Fruit fly (Drosophila melanogaster) whole organism, embryonic: Measurements from ENCODE around the gene CG43750.

Experiments used
- Abd-B ChIP-seq: fragments of 200-800 bp; sonication (Bioruptor generic); optimal IDR thresholded peaks from 2 replicates; lab custom pipeline; 2018; ENCODE audit warnings: missing biosample characterization, mild to moderate bottlenecking, missing genetic modification characterization, moderate library complexity
- Asciz ChIP-seq: fragments of 200-800 bp; sonication (Bioruptor generic); optimal IDR thresholded peaks from 2 replicates; lab custom pipeline; 2017; ENCODE audit warnings: missing biosample characterization, mild to moderate bottlenecking, missing genetic modification characterization, missing genetic modification reagents
- Atf-2 ChIP-seq: fragments of 200-800 bp; sonication (Bioruptor generic); optimal IDR thresholded peaks from 2 replicates; lab custom pipeline; 2016; ENCODE audit warnings: missing biosample characterization, missing genetic modification characterization
- C15 ChIP-seq: fragments of 200-800 bp; sonication (Bioruptor generic); IDR thresholded peaks from 3 replicates; pipeline ENCODE4 v1.3.6; 2022; ENCODE audit warnings: missing biosample characterization, missing genetic modification characterization
- CG10431 ChIP-seq: fragments of 200-800 bp; sonication (Bioruptor generic); optimal IDR thresholded peaks from 3 replicates; lab custom pipeline; 2018; ENCODE audit warnings: missing biosample characterization, mild to moderate bottlenecking, missing genetic modification characterization
- CG12659 ChIP-seq: fragments of 200-800 bp; sonication (Bioruptor generic); optimal IDR thresholded peaks from 3 replicates; lab custom pipeline; 2017; ENCODE audit warnings: mild to moderate bottlenecking, missing biosample characterization, missing genetic modification reagents, missing genetic modification characterization
- CG13123 ChIP-seq: fragments of 200-800 bp; sonication (Bioruptor generic); optimal IDR thresholded peaks from 2 replicates; lab custom pipeline; 2016; ENCODE audit warnings: missing biosample characterization, missing genetic modification characterization
- CG13775 ChIP-seq: fragments of 200-800 bp; sonication (Bioruptor generic); optimal IDR thresholded peaks from 3 replicates; lab custom pipeline; 2017; ENCODE audit warnings: missing biosample characterization, mild to moderate bottlenecking, missing genetic modification characterization
- CG14710 ChIP-seq: fragments of 200-800 bp; sonication (Bioruptor generic); optimal IDR thresholded peaks from 3 replicates; lab custom pipeline; 2019; ENCODE audit warnings: missing biosample characterization, mild to moderate bottlenecking, missing genetic modification characterization, moderate library complexity
- CG15269 ChIP-seq: fragments of 200-800 bp; sonication (Bioruptor generic); optimal IDR thresholded peaks from 2 replicates; lab custom pipeline; 2018; ENCODE audit warnings: missing biosample characterization, mild to moderate bottlenecking, missing genetic modification characterization, moderate library complexity
- CG1647 ChIP-seq: fragments of 200-800 bp; sonication (Bioruptor generic); optimal IDR thresholded peaks from 3 replicates; lab custom pipeline; 2016; ENCODE audit warnings: missing biosample characterization, missing genetic modification characterization
- CG1832 ChIP-seq: fragments of 200-800 bp; sonication (Bioruptor generic); optimal IDR thresholded peaks from 2 replicates; lab custom pipeline; 2017; ENCODE audit warnings: missing biosample characterization, mild to moderate bottlenecking, missing genetic modification characterization, inconsistent platforms
- CG18764 ChIP-seq: fragments of 200-800 bp; sonication (Bioruptor generic); optimal IDR thresholded peaks from 3 replicates; lab custom pipeline; 2016; ENCODE audit warnings: missing biosample characterization, missing genetic modification characterization
- CG2202 ChIP-seq: fragments of 200-800 bp; sonication (Bioruptor generic); optimal IDR thresholded peaks from 2 replicates; lab custom pipeline; 2018; ENCODE audit warnings: missing biosample characterization, mild to moderate bottlenecking, missing genetic modification characterization
- CG2875 ChIP-seq: fragments of 200-800 bp; sonication (Bioruptor generic); optimal IDR thresholded peaks from 2 replicates; lab custom pipeline; 2017; ENCODE audit warnings: missing biosample characterization, mild to moderate bottlenecking, missing genetic modification characterization, missing genetic modification reagents
- CG4282 ChIP-seq: fragments of 200-800 bp; sonication (Bioruptor generic); optimal IDR thresholded peaks from 2 replicates; lab custom pipeline; 2016; ENCODE audit warnings: missing biosample characterization, missing genetic modification characterization
- CG4707 ChIP-seq: fragments of 200-800 bp; sonication (Bioruptor generic); optimal IDR thresholded peaks from 2 replicates; lab custom pipeline; 2018; ENCODE audit warnings: missing biosample characterization, mild to moderate bottlenecking, missing genetic modification characterization, moderate library complexity
- CG5180 ChIP-seq: fragments of 200-800 bp; sonication (Bioruptor generic); optimal IDR thresholded peaks from 3 replicates; lab custom pipeline; 2017; ENCODE audit warnings: missing biosample characterization, missing genetic modification characterization, mild to moderate bottlenecking, moderate library complexity, missing genetic modification reagents
- CG5953 ChIP-seq: fragments of 200-800 bp; sonication (Bioruptor generic); IDR thresholded peaks from 2 replicates; pipeline ENCODE4 v1.3.6; 2022; ENCODE audit warnings: missing biosample characterization, missing genetic modification characterization
- CG7786 ChIP-seq: fragments of 200-800 bp; sonication (Bioruptor generic); optimal IDR thresholded peaks from 2 replicates; lab custom pipeline; 2016; ENCODE audit warnings: missing biosample characterization, missing genetic modification characterization
- CG7928 ChIP-seq: fragments of 200-800 bp; sonication (Bioruptor generic); optimal IDR thresholded peaks from 2 replicates; lab custom pipeline; 2017; ENCODE audit warnings: missing biosample characterization, mild to moderate bottlenecking, missing genetic modification characterization
- Fer1 ChIP-seq: fragments of 200-800 bp; sonication (Bioruptor generic); optimal IDR thresholded peaks from 2 replicates; lab custom pipeline; 2017; ENCODE audit warnings: missing biosample characterization, mild to moderate bottlenecking, missing genetic modification characterization
- HmgD ChIP-seq: fragments of 200-800 bp; sonication (Bioruptor generic); optimal IDR thresholded peaks from 3 replicates; lab custom pipeline; 2016; ENCODE audit warnings: missing biosample characterization, missing genetic modification characterization
- Hmr ChIP-seq: fragments of 200-800 bp; sonication (Bioruptor generic); optimal IDR thresholded peaks from 3 replicates; lab custom pipeline; 2017; ENCODE audit warnings: mild to moderate bottlenecking, missing biosample characterization, missing genetic modification reagents, missing genetic modification characterization
- NC2β ChIP-seq: fragments of 200-800 bp; sonication (Bioruptor generic); optimal IDR thresholded peaks from 2 replicates; lab custom pipeline; 2016; ENCODE audit warnings: missing biosample characterization, missing genetic modification characterization
- Neu2 ChIP-seq: fragments of 200-800 bp; sonication (Bioruptor generic); optimal IDR thresholded peaks from 3 replicates; lab custom pipeline; 2016; ENCODE audit warnings: missing biosample characterization, missing genetic modification characterization, borderline replicate concordance
- Sry-β ChIP-seq: fragments of 200-800 bp; sonication (Bioruptor generic); optimal IDR thresholded peaks from 2 replicates; lab custom pipeline; 2018; ENCODE audit warnings: missing biosample characterization, mild to moderate bottlenecking, missing genetic modification characterization, moderate library complexity
- Tbp ChIP-seq: fragments of >200 bp; optimal IDR thresholded peaks from 2 replicates; lab custom pipeline; 2018; ENCODE audit warnings: missing biosample characterization, missing genetic modification characterization
- aop ChIP-seq: fragments of 200-800 bp; sonication (Bioruptor generic); IDR thresholded peaks from 2 replicates; pipeline ENCODE4 v1.3.6; 2022; ENCODE audit warnings: missing biosample characterization, missing genetic modification characterization
- ase ChIP-seq: fragments of 200-800 bp; sonication (Bioruptor generic); IDR thresholded peaks from 3 replicates; pipeline ENCODE4 v1.3.6; 2022; ENCODE audit warnings: missing biosample characterization, missing genetic modification characterization
- bsh ChIP-seq, 2 experiments: fragments of 200-800 bp; sonication (Bioruptor generic); optimal IDR thresholded peaks; 2 replicates each; lab custom pipeline; 2017 to 2018; ENCODE audit warnings: mild to moderate bottlenecking in 2 of 2, missing biosample characterization in 2 of 2, missing genetic modification characterization in 2 of 2, moderate library complexity in 1 of 2
- exex ChIP-seq: fragments of 200-800 bp; sonication (Bioruptor generic); optimal IDR thresholded peaks from 4 replicates; lab custom pipeline; 2018; ENCODE audit warnings: missing biosample characterization, mild to moderate bottlenecking, missing genetic modification characterization, moderate library complexity
- kah ChIP-seq: fragments of 200-800 bp; sonication (Bioruptor generic); optimal IDR thresholded peaks from 2 replicates; lab custom pipeline; 2018; ENCODE audit warnings: missing biosample characterization, mild to moderate bottlenecking, missing genetic modification characterization
- klu ChIP-seq: fragments of 200-800 bp; sonication (Bioruptor generic); IDR thresholded peaks from 2 replicates; pipeline ENCODE4 v1.3.6; 2022; ENCODE audit warnings: missing biosample characterization, missing genetic modification characterization
- lov ChIP-seq, 2 experiments: fragments of 200-800 bp in 1 of 2; fragments of >200 bp in 1 of 2; sonication (Bioruptor generic) in 1 of 2; IDR thresholded peaks in 1 of 2; optimal IDR thresholded peaks in 1 of 2; 2 replicates in 1 of 2; 3 replicates in 1 of 2; pipeline versions ENCODE4 v1.3.6 to Lab custom; 2017 to 2022; ENCODE audit warnings: missing biosample characterization in 1 of 2, missing genetic modification characterization in 1 of 2
- mam ChIP-seq: fragments of 200-800 bp; sonication (Bioruptor generic); optimal IDR thresholded peaks from 3 replicates; lab custom pipeline; 2016; ENCODE audit warnings: missing biosample characterization, missing genetic modification characterization
- nerfin-2 ChIP-seq: fragments of 200-800 bp; sonication (Bioruptor generic); IDR thresholded peaks from 2 replicates; pipeline ENCODE4 v1.3.6; 2022; ENCODE audit warnings: missing biosample characterization, missing genetic modification characterization; ENCODE audit not compliant: partially characterized antibody
- oc ChIP-seq: fragments of 200-800 bp; sonication (Bioruptor generic); optimal IDR thresholded peaks from 2 replicates; lab custom pipeline; 2018; ENCODE audit warnings: missing biosample characterization, mild to moderate bottlenecking, missing genetic modification characterization, moderate library complexity
- pan ChIP-seq, 4 experiments: fragments of >200 bp in 3 of 4; fragments of 200-800 bp in 1 of 4; sonication (Bioruptor generic) in 1 of 4; optimal IDR thresholded peaks in 3 of 4; IDR thresholded peaks in 1 of 4; 2 replicates each; pipeline versions ENCODE4 v1.3.6 to Lab custom; 2017 to 2022; ENCODE audit warnings: missing biosample characterization in 2 of 4, missing genetic modification characterization in 2 of 4, mixed read lengths in 1 of 4
- pnt ChIP-seq: fragments of 200-800 bp; sonication (Bioruptor generic); optimal IDR thresholded peaks from 3 replicates; lab custom pipeline; 2016; ENCODE audit warnings: missing biosample characterization, missing genetic modification characterization
- scrt ChIP-seq: fragments of 200-800 bp; sonication (Bioruptor generic); optimal IDR thresholded peaks from 2 replicates; lab custom pipeline; 2018; ENCODE audit warnings: missing biosample characterization, mild to moderate bottlenecking, missing genetic modification characterization, moderate library complexity
- sd ChIP-seq: fragments of 200-800 bp; sonication (Bioruptor generic); optimal IDR thresholded peaks from 3 replicates; lab custom pipeline; 2018; ENCODE audit warnings: missing biosample characterization, mild to moderate bottlenecking, missing genetic modification characterization, moderate library complexity
- slbo ChIP-seq: fragments of 200-800 bp; sonication (Bioruptor generic); IDR thresholded peaks from 2 replicates; pipeline ENCODE4 v1.3.6; 2022; ENCODE audit warnings: missing biosample characterization, missing genetic modification characterization
- tio ChIP-seq: fragments of 200-800 bp; sonication (Bioruptor generic); optimal IDR thresholded peaks from 2 replicates; lab custom pipeline; 2017; ENCODE audit warnings: missing biosample characterization, missing genetic modification characterization, inconsistent platforms
- tup ChIP-seq: fragments of 200-800 bp; sonication (Bioruptor generic); optimal IDR thresholded peaks from 2 replicates; lab custom pipeline; 2016; ENCODE audit warnings: missing biosample characterization, mild to moderate bottlenecking, missing genetic modification characterization, moderate library complexity
- wek ChIP-seq: fragments of 200-800 bp; sonication (Bioruptor generic); optimal IDR thresholded peaks from 3 replicates; lab custom pipeline; 2018; ENCODE audit warnings: missing biosample characterization, mild to moderate bottlenecking, missing genetic modification characterization, moderate library complexity

Gene CG43750

DNA sequence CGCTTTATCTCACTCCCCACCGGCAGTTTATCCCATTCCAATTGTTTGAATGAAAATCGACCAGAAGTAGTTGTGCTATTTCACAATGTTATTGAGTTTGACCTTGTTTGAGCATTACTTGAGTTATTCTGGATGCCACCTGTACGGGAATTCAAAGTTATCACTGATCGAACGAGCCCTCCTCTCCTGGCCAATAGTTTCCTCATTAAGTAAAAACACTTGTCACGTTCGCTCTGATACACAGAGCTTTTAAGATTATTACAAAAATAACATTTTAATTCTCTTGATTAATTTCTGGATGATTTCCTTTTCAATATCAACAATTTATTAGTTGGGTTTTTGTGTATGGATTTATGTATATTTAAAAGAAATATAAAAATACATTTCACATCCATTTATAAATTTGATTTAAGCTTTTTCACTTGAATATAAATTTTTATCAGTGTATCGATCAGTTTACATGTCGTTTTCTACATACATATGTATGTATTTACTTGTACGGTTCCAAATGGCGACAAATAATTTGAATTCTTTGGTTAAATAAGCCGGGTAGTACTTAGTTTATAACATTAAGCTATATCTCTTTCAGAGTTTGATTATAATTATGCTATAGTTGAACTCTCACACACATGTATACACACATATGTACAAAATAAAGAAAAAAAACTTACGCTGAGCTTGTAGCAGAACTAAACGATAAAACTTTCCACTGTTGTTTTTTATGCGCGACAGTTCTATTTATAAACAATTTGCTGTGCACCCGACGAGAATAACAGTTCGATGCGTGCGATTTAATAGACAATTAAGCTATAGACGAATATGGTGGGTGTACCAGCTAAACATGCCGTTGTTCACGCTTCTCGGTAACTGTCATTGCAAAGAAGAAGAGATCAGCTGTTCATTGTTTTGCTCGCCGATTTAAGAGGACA is 16.4 kb downstream of the CG43750 start, which contains the start of the genes CG3609 and CG15390 (continued):
- TF ChIP-seq wek (GFP tag; lab: Kevin White, UChicago): peak; percentile 69
- peak; percentile 86 for TF ChIP-seq aop (GFP tag; lab: Robert Waterston, UW)
- no peak for TF ChIP-seq pan (optimal IDR thresholded peaks at IDR 0.05; lab: Kevin White, UChicago)
- TF ChIP-seq pan (GFP tag; optimal IDR thresholded peaks at IDR 0.05 in 1 of 2, IDR thresholded peaks at IDR 0.05 in 1 of 2): peak in 1 of 2 experiments; percentile 75
- peak; percentile 28 for TF ChIP-seq CG18764
- TF ChIP-seq tio (GFP tag; lab: Kevin White, UChicago): peak; percentile 23
- TF ChIP-seq CG12659 (GFP tag; lab: Kevin White, UChicago): peak; percentile 75
- peak; percentile 58 for TF ChIP-seq scrt (GFP tag; lab: Kevin White, UChicago)
- peak; percentile 64 for TF ChIP-seq CG10431
- TF ChIP-seq CG4707 (GFP tag; lab: Kevin White, UChicago): peak; percentile 76
- TF ChIP-seq mam (GFP tag; lab: Kevin White, UChicago): peak; percentile 89
- TF ChIP-seq lov (optimal IDR thresholded peaks at IDR 0.05; lab: Kevin White, UChicago): no peak
- TF ChIP-seq lov (GFP tag; IDR thresholded peaks at IDR 0.05; lab: Robert Waterston, UW): peak; percentile 30; the same call in 2 of the 3 replicates
- TF ChIP-seq CG13123 (GFP tag; lab: Kevin White, UChicago): peak; percentile 59
- no peak for TF ChIP-seq klu (GFP tag; lab: Robert Waterston, UW)
- TF ChIP-seq CG5180 (GFP tag; lab: Kevin White, UChicago): no peak
- TF ChIP-seq Atf-2: peak; percentile 80
- peak; percentile 85 for TF ChIP-seq CG1647
- peak; percentile 58 for TF ChIP-seq oc (tag; lab: Kevin White, UChicago)
- peak; percentile 52 for TF ChIP-seq CG14710 (tag; lab: Kevin White, UChicago)
- peak; percentile 77 for TF ChIP-seq CG4282 (GFP tag; lab: Kevin White, UChicago)
- TF ChIP-seq Sry-β (GFP tag; lab: Kevin White, UChicago): peak; percentile 33
- TF ChIP-seq CG7928 (GFP tag; lab: Kevin White, UChicago): peak; percentile 45
- TF ChIP-seq ase (GFP tag; lab: Robert Waterston, UW): peak; percentile 45; the same call in 1 of the 3 replicates
- peak; percentile 93 for TF ChIP-seq slbo (GFP tag; lab: Robert Waterston, UW)
- TF ChIP-seq pnt (GFP tag; lab: Kevin White, UChicago): peak; percentile 67
- TF ChIP-seq Fer1 (GFP tag; lab: Kevin White, UChicago): peak; percentile 72
- TF ChIP-seq CG5953: peak; percentile 51; the same call in 1 of the 2 replicates
- peak; percentile 72; the same call in 1 of the 3 replicates for TF ChIP-seq C15
- peak; percentile 68 to 79 for TF ChIP-seq bsh (GFP tag; optimal IDR thresholded peaks at IDR 0.05; lab: Kevin White, UChicago)
- no peak for TF ChIP-seq CG1832 (GFP tag; lab: Kevin White, UChicago)
- no peak for TF ChIP-seq Neu2
- peak; percentile 41 for TF ChIP-seq CG13775
- TF ChIP-seq HmgD: peak; percentile 92
- no peak for TF ChIP-seq Tbp (GFP tag; lab: Kevin White, UChicago)
- TF ChIP-seq CG2202 (tag; lab: Kevin White, UChicago): peak; percentile 28
- TF ChIP-seq Abd-B (GFP tag; lab: Kevin White, UChicago): peak; percentile 45
- TF ChIP-seq kah (GFP tag; lab: Kevin White, UChicago): peak; percentile 6
- TF ChIP-seq Hmr (GFP tag; lab: Kevin White, UChicago): peak; percentile 77
- peak; percentile 91 for TF ChIP-seq exex (tag; lab: Kevin White, UChicago)
- TF ChIP-seq CG7786 (GFP tag; lab: Kevin White, UChicago): peak; percentile 90
- peak; percentile 89 for TF ChIP-seq sd (tag; lab: Kevin White, UChicago)
- TF ChIP-seq nerfin-2: no peak
- TF ChIP-seq NC2β (GFP tag; lab: Kevin White, UChicago): peak; percentile 88
- TF ChIP-seq CG2875 (GFP tag; lab: Kevin White, UChicago): peak; percentile 56
- TF ChIP-seq CG15269 (tag; lab: Kevin White, UChicago): peak; percentile 77
- TF ChIP-seq Asciz (GFP tag; lab: Kevin White, UChicago): peak; percentile 29
- TF ChIP-seq tup (GFP tag; lab: Kevin White, UChicago): peak; percentile 63
